Worm (Caenorhabditis elegans): ENCODE measurements around the gene ugt-15.

DNA sequence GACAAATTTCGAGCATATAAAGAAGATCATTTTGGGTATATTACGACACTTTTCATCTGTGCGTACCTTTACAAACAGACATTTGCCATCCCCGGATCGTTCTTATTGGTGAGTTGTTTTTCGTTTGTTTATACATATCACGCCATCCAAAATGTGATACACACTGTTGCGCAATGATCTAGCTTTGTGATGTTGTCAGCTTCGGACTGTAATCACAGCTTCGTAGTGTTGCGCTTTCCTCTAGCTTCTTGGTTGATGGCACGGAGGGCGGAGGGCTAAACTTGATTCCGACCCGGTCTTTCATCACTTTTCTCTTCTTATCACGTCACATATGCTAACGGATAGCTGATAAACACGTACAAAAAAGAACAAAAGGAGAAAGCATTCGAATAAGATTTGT, 52.0 kb downstream of the ugt-15 start:
- TF ChIP-seq ceh-16 (tag; optimal IDR thresholded peaks at IDR 0.05), result no peak
- TF ChIP-seq ZK546.5 (tag; optimal IDR thresholded peaks at IDR 0.05), result no peak
- no peak for TF ChIP-seq ztf-4 (tag; optimal IDR thresholded peaks at IDR 0.05)
- no peak for TF ChIP-seq elt-3 (tag; optimal IDR thresholded peaks at IDR 0.05)
- no peak for TF ChIP-seq fos-1 (tag; optimal IDR thresholded peaks at IDR 0.05)
- TF ChIP-seq dmd-4 (tag; optimal IDR thresholded peaks at IDR 0.05), result no peak
- TF ChIP-seq nhr-77 (tag; optimal IDR thresholded peaks at IDR 0.05), result no peak
- TF ChIP-seq lin-11 (tag; optimal IDR thresholded peaks at IDR 0.05), result no peak
- TF ChIP-seq aly-2 (tag; optimal IDR thresholded peaks at IDR 0.05), result no peak
- TF ChIP-seq egl-27 (tag; optimal IDR thresholded peaks at IDR 0.05), result no peak

All from whole organism, L2 larva.